Worm (Caenorhabditis elegans) whole organism, L1 larva: Measurements from ENCODE around the gene W01B6.5.

ENCODE experiments used
- aly-2 ChIP-seq: fragments of 150-350 bp; optimal IDR thresholded peaks from 2 replicates; lab custom pipeline; 2014; ENCODE audit warnings: missing biosample characterization, missing genetic modification characterization
- ama-1 ChIP-seq: fragments of 150-350 bp; optimal IDR thresholded peaks from 2 replicates; lab custom pipeline; 2014
- blmp-1 ChIP-seq: fragments of 150-350 bp; optimal IDR thresholded peaks from 2 replicates; lab custom pipeline; 2014; ENCODE audit warnings: missing biosample characterization, missing genetic modification characterization
- ceh-82 ChIP-seq, 3 experiments: fragments of 150-350 bp in 1 of 3; sonication (generic microtip) in 2 of 3; optimal IDR thresholded peaks; 2 replicates each; lab custom pipeline; 2014 to 2017; ENCODE audit warnings: missing biosample characterization in 3 of 3, missing genetic modification characterization in 3 of 3
- fkh-8 ChIP-seq: sonication (generic microtip); optimal IDR thresholded peaks from 2 replicates; lab custom pipeline; 2016; ENCODE audit warnings: mild to moderate bottlenecking, missing genetic modification characterization, missing compliant biosample characterization
- jun-1 ChIP-seq: fragments of 150-350 bp; optimal IDR thresholded peaks from 2 replicates; lab custom pipeline; 2014; ENCODE audit warnings: missing biosample characterization, missing genetic modification reagents, missing genetic modification characterization
- lin-14 ChIP-seq: fragments of 200-800 bp; sonication (Bioruptor generic); optimal IDR thresholded peaks from 2 replicates; lab custom pipeline; 2018; ENCODE audit warnings: mild to moderate bottlenecking, missing genetic modification characterization, moderate library complexity, missing compliant biosample characterization
- nhr-11 ChIP-seq: fragments of 150-350 bp; optimal IDR thresholded peaks from 2 replicates; lab custom pipeline; 2014; ENCODE audit warnings: missing biosample characterization, missing genetic modification characterization
- nhr-12 ChIP-seq: sonication (generic microtip); optimal IDR thresholded peaks from 2 replicates; lab custom pipeline; 2017; ENCODE audit warnings: missing biosample characterization, missing genetic modification characterization
- nhr-237 ChIP-seq: fragments of 150-350 bp; optimal IDR thresholded peaks from 2 replicates; lab custom pipeline; 2014; ENCODE audit warnings: missing biosample characterization, missing genetic modification characterization
- nhr-90 ChIP-seq: sonication (generic microtip); optimal IDR thresholded peaks from 2 replicates; lab custom pipeline; 2016; ENCODE audit warnings: mild to moderate bottlenecking, missing genetic modification characterization, missing compliant biosample characterization; ENCODE audit not compliant: poor library complexity
- unc-62 ChIP-seq: fragments of 150-350 bp; optimal IDR thresholded peaks from 2 replicates; lab custom pipeline; 2014; ENCODE audit warnings: missing biosample characterization, missing genetic modification reagents, missing genetic modification characterization
- zag-1 ChIP-seq: fragments of 150-350 bp; optimal IDR thresholded peaks from 2 replicates; lab custom pipeline; 2014; ENCODE audit warnings: missing biosample characterization, missing genetic modification characterization

DNA sequence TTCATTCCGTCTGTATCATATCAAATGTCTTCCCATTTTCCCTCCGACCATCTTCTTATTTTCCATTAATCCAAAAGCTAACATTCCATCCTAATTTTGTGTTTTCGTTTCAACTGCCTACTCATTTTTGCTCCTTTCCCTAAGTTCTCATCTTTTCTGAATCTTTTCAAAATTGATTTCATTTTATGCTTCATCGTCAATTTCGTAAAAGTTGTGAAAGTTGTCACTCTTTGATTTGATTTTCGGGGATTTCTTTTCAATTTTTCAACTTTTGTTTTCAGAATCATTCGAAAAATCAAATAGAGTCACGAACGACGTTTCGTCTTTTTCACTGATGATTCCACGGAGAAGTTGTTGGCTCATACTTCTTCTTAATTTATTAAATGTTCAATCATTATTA is 8.5 kb upstream of the W01B6.5 start, which contains the start of gene cwn-2:
- no peak for TF ChIP-seq unc-62 (GFP tag; lab: Kevin White, UChicago)
- TF ChIP-seq nhr-12 (tag; lab: Kevin White, UChicago), result no peak
- no peak for TF ChIP-seq nhr-11
- TF ChIP-seq jun-1, result no peak
- no peak for TF ChIP-seq ceh-82 (tag; optimal IDR thresholded peaks at IDR 0.05; lab: Kevin White, UChicago)
- TF ChIP-seq lin-14 (GFP tag; lab: Kevin White, UChicago), result no peak
- no peak for TF ChIP-seq zag-1 (tag; lab: Kevin White, UChicago)
- TF ChIP-seq fkh-8 (tag; lab: Kevin White, UChicago), result no peak
- no peak for TF ChIP-seq ama-1
- no peak for TF ChIP-seq blmp-1 (tag; lab: Kevin White, UChicago)
- no peak for TF ChIP-seq nhr-237 (tag; lab: Kevin White, UChicago)
- TF ChIP-seq aly-2 (tag; lab: Kevin White, UChicago), result no peak
- no peak for TF ChIP-seq nhr-90 (tag; lab: Kevin White, UChicago)
